Worm (Caenorhabditis elegans): ENCODE measurements around the gene srd-51.
A peak's percentile ranks its signal among the peaks of the same experiment; 100 is the strongest.

Gene srd-51

ce11 chrX:13514384-13514783 is 29.7 kb upstream of the srd-51 start (continued):
- TF ChIP-seq grh-1 (GFP tag; IDR thresholded peaks at IDR 0.05): peak; percentile 85
- TF ChIP-seq ceh-82 (tag; optimal IDR thresholded peaks at IDR 0.05): peak; percentile 90 to 96 (median 94)
- peak; percentile 64 for TF ChIP-seq isw-1 (GFP tag; IDR thresholded peaks at IDR 0.05)

- TF ChIP-seq zip-4 (GFP tag; optimal IDR thresholded peaks at IDR 0.05): no peak
- no peak for TF ChIP-seq nhr-28 (tag; optimal IDR thresholded peaks at IDR 0.05)
- TF ChIP-seq nhr-12 (tag; optimal IDR thresholded peaks at IDR 0.05): no peak
- TF ChIP-seq tlp-1 (tag; optimal IDR thresholded peaks at IDR 0.05): no peak
- TF ChIP-seq jun-1 (tag; optimal IDR thresholded peaks at IDR 0.05): peak; percentile 22
- peak; percentile 16 for TF ChIP-seq blmp-1 (tag; optimal IDR thresholded peaks at IDR 0.05)
- no peak for TF ChIP-seq lin-13 (GFP tag; optimal IDR thresholded peaks at IDR 0.05)
- TF ChIP-seq nhr-19 (GFP tag; conservative IDR thresholded peaks at IDR 0.05): peak; percentile 59
- no peak for TF ChIP-seq ama-1 (optimal IDR thresholded peaks at IDR 0.05)
- TF ChIP-seq mef-2 (tag; optimal IDR thresholded peaks at IDR 0.05): no peak
- TF ChIP-seq skn-1 (tag; optimal IDR thresholded peaks at IDR 0.05): peak; percentile 31
- no peak for TF ChIP-seq zag-1 (tag; optimal IDR thresholded peaks at IDR 0.05)
- TF ChIP-seq C34B4.2 (tag; optimal IDR thresholded peaks at IDR 0.05): no peak
- TF ChIP-seq sup-37 (GFP tag; optimal IDR thresholded peaks at IDR 0.05): no peak
- TF ChIP-seq unc-62 (GFP tag; optimal IDR thresholded peaks at IDR 0.05): no peak
- no peak for TF ChIP-seq mab-9 (GFP tag; IDR thresholded peaks at IDR 0.05)
- TF ChIP-seq nhr-76 (tag; optimal IDR thresholded peaks at IDR 0.05): no peak
- TF ChIP-seq ceh-82 (tag; optimal IDR thresholded peaks at IDR 0.05): peak in 2 of 3 experiments; percentile 6 to 46
- no peak for TF ChIP-seq Y116A8C.19 (tag; optimal IDR thresholded peaks at IDR 0.05; ENCODE audit: borderline replicate concordance)
- no peak for TF ChIP-seq aha-1 (tag; optimal IDR thresholded peaks at IDR 0.05)
- TF ChIP-seq ces-1 (GFP tag; optimal IDR thresholded peaks at IDR 0.05): no peak
- no peak for TF ChIP-seq nhr-77 (tag; optimal IDR thresholded peaks at IDR 0.05)
- peak; percentile 23 to 54 for TF ChIP-seq lsy-2 (tag; optimal IDR thresholded peaks at IDR 0.05)
- peak in 1 of 3 experiments; percentile 19 for TF ChIP-seq dpl-1 (GFP tag; optimal IDR thresholded peaks at IDR 0.05)
- TF ChIP-seq efl-3 (GFP tag; optimal IDR thresholded peaks at IDR 0.05): no peak
- no peak for TF ChIP-seq vab-15 (tag; optimal IDR thresholded peaks at IDR 0.05)
- TF ChIP-seq unc-86 (tag; optimal IDR thresholded peaks at IDR 0.05): peak; percentile 34
- no peak for TF ChIP-seq ceh-63 (GFP tag; optimal IDR thresholded peaks at IDR 0.05)
- peak; percentile 68 for TF ChIP-seq C16A3.4 (tag; optimal IDR thresholded peaks at IDR 0.05)
- TF ChIP-seq sptf-1 (tag; optimal IDR thresholded peaks at IDR 0.05): no peak
- no peak for TF ChIP-seq C04F5.9 (tag; optimal IDR thresholded peaks at IDR 0.05)
- TF ChIP-seq ztf-11 (tag; optimal IDR thresholded peaks at IDR 0.05): peak in 1 of 2 experiments; percentile 32
- peak; percentile 67 for TF ChIP-seq dsc-1 (tag; optimal IDR thresholded peaks at IDR 0.05)
- TF ChIP-seq nhr-237 (tag; optimal IDR thresholded peaks at IDR 0.05): no peak
- TF ChIP-seq pax-3 (tag; optimal IDR thresholded peaks at IDR 0.05): peak; percentile 5
- TF ChIP-seq fkh-4 (tag; optimal IDR thresholded peaks at IDR 0.05; ENCODE audit: borderline replicate concordance): no peak
- TF ChIP-seq lir-3 (tag; optimal IDR thresholded peaks at IDR 0.05; ENCODE audit: poor library complexity): peak; percentile 47
- no peak for TF ChIP-seq hlh-4 (tag; optimal IDR thresholded peaks at IDR 0.05)
- peak; percentile 46 for TF ChIP-seq swsn-7 (tag; optimal IDR thresholded peaks at IDR 0.05)
- TF ChIP-seq pqm-1 (tag; optimal IDR thresholded peaks at IDR 0.05): no peak
- TF ChIP-seq isw-1 (GFP tag; IDR thresholded peaks at IDR 0.05): no peak; the same call in 1 of the 2 replicates
- peak; percentile 50 for TF ChIP-seq mep-1 (tag; optimal IDR thresholded peaks at IDR 0.05)
- peak; percentile 29 for TF ChIP-seq tbx-2 (tag; optimal IDR thresholded peaks at IDR 0.05)
- TF ChIP-seq hlh-17 (GFP tag; optimal IDR thresholded peaks at IDR 0.05; ENCODE audit: borderline replicate concordance): no peak
- no peak for TF ChIP-seq ceh-90 (tag; optimal IDR thresholded peaks at IDR 0.05)
- peak; percentile 62 for TF ChIP-seq nhr-85 (tag)
- no peak for TF ChIP-seq F16B12.6 (tag; optimal IDR thresholded peaks at IDR 0.05)
- TF ChIP-seq snu-23 (GFP tag; optimal IDR thresholded peaks at IDR 0.05): peak; percentile 79
- TF ChIP-seq unc-98 (GFP tag; IDR thresholded peaks at IDR 0.05): no peak
- TF ChIP-seq lin-35 (GFP tag; optimal IDR thresholded peaks at IDR 0.05): peak; percentile 27 to 54
- peak in 2 of 6 experiments; percentile 17 to 25 for TF ChIP-seq elt-3 (tag; optimal IDR thresholded peaks at IDR 0.05)
Observed at ce11 chrX:13511796-13512195, 27.1 kb upstream of the srd-51 start.
